Worm (Caenorhabditis elegans) whole organism, L3 larva: ENCODE measurements around the gene fbxa-72.

Source experiments
- R02D3.7 ChIP-seq: fragments of 150-350 bp; optimal IDR thresholded peaks from 2 replicates; lab custom pipeline; 2014; ENCODE audit warnings: missing biosample characterization, missing genetic modification characterization
- ceh-82 ChIP-seq: fragments of 150-350 bp; optimal IDR thresholded peaks from 2 replicates; lab custom pipeline; 2014; ENCODE audit warnings: missing biosample characterization, missing genetic modification characterization
- ceh-9 ChIP-seq: sonication (generic microtip); optimal IDR thresholded peaks from 2 replicates; lab custom pipeline; 2018; ENCODE audit warnings: missing biosample characterization, missing genetic modification characterization
- egl-5 ChIP-seq: fragments of 150-350 bp; optimal IDR thresholded peaks from 2 replicates; lab custom pipeline; 2017; ENCODE audit warnings: missing biosample characterization, missing genetic modification reagents, missing genetic modification characterization, inconsistent platforms
- elt-1 ChIP-seq: fragments of 150-350 bp; optimal IDR thresholded peaks from 2 replicates; lab custom pipeline; 2014; ENCODE audit warnings: missing biosample characterization, missing genetic modification characterization
- fkh-10 ChIP-seq: sonication (generic microtip); optimal IDR thresholded peaks from 2 replicates; lab custom pipeline; 2017; ENCODE audit warnings: missing biosample characterization, missing genetic modification reagents, missing genetic modification characterization
- fos-1 ChIP-seq: fragments of 150-350 bp; optimal IDR thresholded peaks from 2 replicates; lab custom pipeline; 2014; ENCODE audit warnings: missing biosample characterization, missing genetic modification characterization
- jun-1 ChIP-seq: fragments of 150-350 bp; optimal IDR thresholded peaks from 2 replicates; lab custom pipeline; 2014; ENCODE audit warnings: missing biosample characterization, missing genetic modification reagents, missing genetic modification characterization
- lin-15B ChIP-seq: fragments of 150-350 bp; optimal IDR thresholded peaks from 2 replicates; lab custom pipeline; 2014; ENCODE audit warnings: missing biosample characterization, missing genetic modification characterization
- lin-39 ChIP-seq: fragments of 150-350 bp; optimal IDR thresholded peaks from 2 replicates; lab custom pipeline; 2018; ENCODE audit warnings: missing biosample characterization, missing genetic modification reagents, missing genetic modification characterization
- lsy-12 ChIP-seq: sonication (generic microtip); optimal IDR thresholded peaks from 2 replicates; lab custom pipeline; 2016; ENCODE audit warnings: mild to moderate bottlenecking, missing genetic modification characterization, missing compliant biosample characterization
- mdl-1 ChIP-seq: fragments of 150-350 bp; optimal IDR thresholded peaks from 2 replicates; lab custom pipeline; 2014; ENCODE audit warnings: missing biosample characterization, missing genetic modification characterization
- nfya-1 ChIP-seq: sonication (generic microtip); optimal IDR thresholded peaks from 2 replicates; lab custom pipeline; 2017; ENCODE audit warnings: missing genetic modification characterization, mild to moderate bottlenecking, missing compliant biosample characterization, antibody characterized with exemption, moderate library complexity; ENCODE audit not compliant: insufficient read depth
- nhr-12 ChIP-seq: fragments of 150-350 bp; optimal IDR thresholded peaks from 2 replicates; lab custom pipeline; 2014; ENCODE audit warnings: missing biosample characterization, missing genetic modification characterization
- nhr-23 ChIP-seq: fragments of 150-350 bp; optimal IDR thresholded peaks from 2 replicates; lab custom pipeline; 2014; ENCODE audit warnings: missing biosample characterization, missing genetic modification reagents, missing genetic modification characterization
- nhr-25 ChIP-seq: sonication (generic microtip); optimal IDR thresholded peaks from 2 replicates; lab custom pipeline; 2017; ENCODE audit warnings: missing biosample characterization, missing genetic modification characterization
- nhr-43 ChIP-seq: sonication (generic microtip); optimal IDR thresholded peaks from 2 replicates; lab custom pipeline; 2016; ENCODE audit warnings: mild to moderate bottlenecking, missing genetic modification characterization, missing compliant biosample characterization; ENCODE audit not compliant: poor library complexity, severe bottlenecking
- nhr-77 ChIP-seq: fragments of 150-350 bp; optimal IDR thresholded peaks from 2 replicates; lab custom pipeline; 2014; ENCODE audit warnings: missing biosample characterization, missing genetic modification characterization
- pha-4 ChIP-seq: fragments of 150-350 bp; optimal IDR thresholded peaks from 2 replicates; lab custom pipeline; 2014; ENCODE audit warnings: missing biosample characterization, missing genetic modification reagents, missing genetic modification characterization
- pqm-1 ChIP-seq: fragments of 150-350 bp; optimal IDR thresholded peaks from 2 replicates; lab custom pipeline; 2017; ENCODE audit warnings: missing biosample characterization, missing genetic modification characterization, inconsistent platforms
- tbx-2 ChIP-seq: sonication (generic microtip); optimal IDR thresholded peaks from 2 replicates; lab custom pipeline; 2016; ENCODE audit warnings: mild to moderate bottlenecking, missing genetic modification characterization, missing compliant biosample characterization
- ztf-11 ChIP-seq: fragments of 150-350 bp; optimal IDR thresholded peaks from 2 replicates; lab custom pipeline; 2014; ENCODE audit warnings: missing biosample characterization, missing genetic modification characterization

The fbxa-72 gene

ce11 chrV:626321-626720 is 50.2 kb downstream of the fbxa-72 start, which contains the start of gene F48G7.7:
Gene F48G7.7 (minus strand): TSS chrV:626421.
- TF ChIP-seq fos-1 (tag; lab: Kevin White, UChicago) (no peak), nfya-1 (tag; lab: Kevin White, UChicago) (no peak), pqm-1 (tag; lab: Kevin White, UChicago) (no peak), lsy-12 (tag; lab: Kevin White, UChicago) (no peak), nhr-77 (tag; lab: Kevin White, UChicago) (no peak), tbx-2 (tag; lab: Kevin White, UChicago) (no peak), ceh-82 (no peak), lin-39 (tag; lab: Kevin White, UChicago) (no peak), elt-1 (no peak), egl-5 (tag; lab: Kevin White, UChicago) (no peak)

DNA sequence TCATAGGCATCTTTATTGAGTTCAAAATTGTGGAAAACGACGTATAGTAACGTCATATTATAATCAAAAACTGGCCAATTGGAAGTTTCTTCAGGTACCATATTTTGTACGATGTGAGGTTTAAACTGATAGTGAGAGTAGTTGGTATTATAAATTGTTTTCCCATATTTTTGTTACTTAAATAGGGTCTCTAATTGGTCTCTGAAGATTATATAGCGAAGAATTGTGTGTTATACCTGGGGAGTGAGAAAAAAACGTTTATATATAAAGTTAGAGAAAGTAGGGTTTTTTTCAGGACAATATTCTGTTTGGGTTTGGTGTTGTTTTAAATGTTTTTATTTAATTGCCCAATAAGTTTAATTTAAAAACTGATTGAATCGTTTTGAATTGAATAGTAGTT is 51.6 kb downstream of the fbxa-72 start, which contains the start of gene srt-17:
Gene srt-17 (minus strand): TSS at position 101 of the 400 bp plus-strand sequence.
- TF ChIP-seq nhr-25: no peak
- no peak for TF ChIP-seq jun-1 (tag; lab: Kevin White, UChicago)
- TF ChIP-seq nhr-12: no peak
- no peak for TF ChIP-seq mdl-1 (tag; lab: Kevin White, UChicago)
- TF ChIP-seq lin-39 (tag; lab: Kevin White, UChicago): no peak
- TF ChIP-seq lin-15B (tag; lab: Kevin White, UChicago): no peak
- TF ChIP-seq nfya-1 (tag; lab: Kevin White, UChicago): no peak
- no peak for TF ChIP-seq nhr-23 (tag; lab: Kevin White, UChicago)
- TF ChIP-seq fkh-10 (GFP tag; lab: Kevin White, UChicago): no peak
- no peak for TF ChIP-seq elt-1
- no peak for TF ChIP-seq ztf-11
- TF ChIP-seq ceh-9 (tag; lab: Kevin White, UChicago): no peak
- no peak for TF ChIP-seq tbx-2 (tag; lab: Kevin White, UChicago)
- no peak for TF ChIP-seq R02D3.7 (tag; lab: Kevin White, UChicago)
- no peak for TF ChIP-seq nhr-43 (tag; lab: Kevin White, UChicago)
- TF ChIP-seq pha-4 (tag; lab: Kevin White, UChicago): no peak
- no peak for TF ChIP-seq nhr-77 (tag; lab: Kevin White, UChicago)
- TF ChIP-seq, all 47 proteins: peak for 0
